Worm (Caenorhabditis elegans): ENCODE data around the gene C13A10.2.

The C13A10.2 gene

DNA sequence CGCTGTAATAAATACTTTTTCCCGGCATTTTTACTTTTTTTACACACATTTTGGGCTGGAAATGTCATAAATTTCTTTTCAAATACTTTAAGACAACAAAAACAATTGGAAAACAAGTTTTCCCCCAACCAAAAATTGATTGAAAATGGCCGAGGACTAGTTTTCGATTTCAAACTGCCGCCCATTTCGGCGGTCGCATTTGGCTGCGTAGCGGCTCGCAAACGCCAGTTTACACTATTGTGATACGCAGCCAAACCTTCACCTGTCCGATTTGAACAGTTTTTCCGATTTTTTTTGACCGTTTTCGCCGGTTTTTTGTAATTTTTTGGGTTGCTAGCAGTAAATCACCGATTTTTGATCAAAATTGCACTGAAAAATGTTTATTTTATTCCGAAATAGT lies 37.4 kb downstream of the C13A10.2 start:
- TF ChIP-seq ztf-6 (GFP tag; IDR thresholded peaks at IDR 0.05) (peak; percentile 85), xnd-1 (tag; optimal IDR thresholded peaks at IDR 0.05) (peak; percentile 71), fkh-3 (tag; optimal IDR thresholded peaks at IDR 0.05) (no peak), ccch-3 (GFP tag; optimal IDR thresholded peaks at IDR 0.05) (no peak), T07F8.4 (tag; optimal IDR thresholded peaks at IDR 0.05) (no peak), attf-5 (GFP tag; optimal IDR thresholded peaks at IDR 0.05) (peak; percentile 99), ztf-26 (tag; optimal IDR thresholded peaks at IDR 0.05) (peak; percentile 96), rcor-1 (GFP tag; IDR thresholded peaks at IDR 0.05) (peak; percentile 96), ceh-40 (GFP tag; IDR thresholded peaks at IDR 0.05) (no peak), madf-6 (GFP tag; IDR thresholded peaks at IDR 0.05) (peak; percentile 92), B0019.2 (GFP tag; conservative IDR thresholded peaks at IDR 0.05) (peak; percentile 89), ceh-58 (GFP tag; IDR thresholded peaks at IDR 0.05) (peak; percentile 47; the same call in 1 of the 2 replicates), mxl-1 (tag; optimal IDR thresholded peaks at IDR 0.05) (no peak), somi-1 (GFP tag; optimal IDR thresholded peaks at IDR 0.05) (peak; percentile 88), tlf-1 (GFP tag; optimal IDR thresholded peaks at IDR 0.05) (peak; percentile 97), F49E8.2 (tag; optimal IDR thresholded peaks at IDR 0.05; ENCODE audit: insufficient read depth) (peak; percentile 92), lin-35 (GFP tag; optimal IDR thresholded peaks at IDR 0.05) (peak; percentile 69 to 98 (median 90)), Y67H2A.10 (GFP tag; conservative IDR thresholded peaks at IDR 0.05) (peak; percentile 90), let-607 (tag; optimal IDR thresholded peaks at IDR 0.05) (peak; percentile 81 to 89), F52B5.7 (tag; optimal IDR thresholded peaks at IDR 0.05) (peak; percentile 80), sea-2 (GFP tag; IDR thresholded peaks at IDR 0.05) (no peak), F39B2.1 (GFP tag; IDR thresholded peaks at IDR 0.05) (0 out of 2 replicates have a peak, but pooled peaks have one; percentile 43), hmg-20 (GFP tag; IDR thresholded peaks at IDR 0.05) (peak; percentile 79; the same call in 1 of the 2 replicates), snpc-4 (GFP tag; optimal IDR thresholded peaks at IDR 0.05) (peak; percentile 36), snpc-4 (tag; optimal IDR thresholded peaks at IDR 0.05) (peak; percentile 71 to 85 (median 77)), chd-7 (tag; optimal IDR thresholded peaks at IDR 0.05) (peak; percentile 89), ztf-22 (GFP tag; optimal IDR thresholded peaks at IDR 0.05) (peak; percentile 75), madf-10 (tag; optimal IDR thresholded peaks at IDR 0.05) (peak; percentile 77), efl-1 (GFP tag; optimal IDR thresholded peaks at IDR 0.05) (peak; percentile 92), Y53G8AR.9 (GFP tag; conservative IDR thresholded peaks at IDR 0.05) (peak; percentile 98), nhr-179 (tag; optimal IDR thresholded peaks at IDR 0.05) (no peak), ztf-3 (GFP tag; optimal IDR thresholded peaks at IDR 0.05) (peak; percentile 81), hlh-12 (tag; optimal IDR thresholded peaks at IDR 0.05) (no peak), atf-7 (tag; optimal IDR thresholded peaks at IDR 0.05) (peak; percentile 89), bed-1 (GFP tag; IDR thresholded peaks at IDR 0.05) (no peak), lin-26 (GFP tag; IDR thresholded peaks at IDR 0.05) (peak; percentile 81), lin-40 (tag; optimal IDR thresholded peaks at IDR 0.05) (peak; percentile 97), attf-3 (GFP tag; conservative IDR thresholded peaks at IDR 0.05) (peak; percentile 82), die-1 (tag; optimal IDR thresholded peaks at IDR 0.05) (peak; percentile 40), ZK185.1 (tag; optimal IDR thresholded peaks at IDR 0.05; ENCODE audit: poor library complexity, severe bottlenecking) (peak; percentile 88), lin-54 (GFP tag; optimal IDR thresholded peaks at IDR 0.05) (peak; percentile 100), K11D2.4 (GFP tag; IDR thresholded peaks at IDR 0.05) (peak; percentile 94), bed-2 (GFP tag; IDR thresholded peaks at IDR 0.05) (peak; percentile 67; the same call in 1 of the 2 replicates), hrde-1 (tag; optimal IDR thresholded peaks at IDR 0.05; ENCODE audit: borderline replicate concordance) (peak; percentile 55), snpc-3.4 (tag; optimal IDR thresholded peaks at IDR 0.05) (peak; percentile 92), B0035.1 (tag; optimal IDR thresholded peaks at IDR 0.05) (peak; percentile 46), C17E4.6 (GFP tag; IDR thresholded peaks at IDR 0.05) (peak; percentile 87), rpc-1 (optimal IDR thresholded peaks at IDR 0.05) (no peak), rpc-1 (tag; optimal IDR thresholded peaks at IDR 0.05) (no peak)
